Worm (Caenorhabditis elegans) whole organism, midembryonic: ENCODE measurements around the gene K05F6.14.

Experiments
- T22C8.4 ChIP-seq: fragments of 200-800 bp; sonication (Bioruptor generic); IDR thresholded peaks from 2 replicates; pipeline ENCODE4 v1.3.6; 2022; ENCODE audit warnings: missing genetic modification characterization, missing compliant biosample characterization
- cog-1 ChIP-seq: sonication (generic microtip); optimal IDR thresholded peaks from 2 replicates; lab custom pipeline; 2016; ENCODE audit warnings: missing genetic modification characterization, missing compliant biosample characterization
- flt-1 ChIP-seq: fragments of 200-800 bp; sonication (Bioruptor generic); IDR thresholded peaks from 2 replicates; pipeline ENCODE4 v1.3.6; 2022; ENCODE audit warnings: missing genetic modification characterization, missing compliant biosample characterization
- klf-2 ChIP-seq: fragments of 200-800 bp; sonication (Bioruptor generic); conservative IDR thresholded peaks from 2 replicates; pipeline ENCODE4 v1.3.6; 2022; ENCODE audit warnings: missing genetic modification reagents, missing genetic modification characterization, missing compliant biosample characterization
- med-1 ChIP-seq: sonication (generic microtip); optimal IDR thresholded peaks from 2 replicates; lab custom pipeline; 2017; ENCODE audit warnings: missing genetic modification characterization, mild to moderate bottlenecking, missing compliant biosample characterization, antibody characterized with exemption, missing genetic modification reagents; ENCODE audit not compliant: insufficient read depth
- ref-1 ChIP-seq: fragments of 200-800 bp; sonication (Bioruptor generic); conservative IDR thresholded peaks from 2 replicates; pipeline ENCODE4 v1.3.6; 2022; ENCODE audit warnings: missing genetic modification reagents, missing genetic modification characterization, missing compliant biosample characterization
- tab-1 ChIP-seq: fragments of 200-800 bp; sonication (Bioruptor generic); IDR thresholded peaks from 2 replicates; pipeline ENCODE4 v1.3.6; 2022; ENCODE audit warnings: missing genetic modification characterization, missing compliant biosample characterization
- ztf-23 ChIP-seq: fragments of 200-800 bp; sonication (Bioruptor generic); IDR thresholded peaks from 2 replicates; pipeline ENCODE4 v1.3.6; 2022; ENCODE audit warnings: missing genetic modification reagents, missing genetic modification characterization, missing compliant biosample characterization
- ztf-29 ChIP-seq: fragments of 200-800 bp; sonication (Bioruptor generic); IDR thresholded peaks from 2 replicates; pipeline ENCODE4 v1.3.6; 2022; ENCODE audit warnings: missing genetic modification reagents, missing genetic modification characterization, missing compliant biosample characterization

The K05F6.14 gene

DNA sequence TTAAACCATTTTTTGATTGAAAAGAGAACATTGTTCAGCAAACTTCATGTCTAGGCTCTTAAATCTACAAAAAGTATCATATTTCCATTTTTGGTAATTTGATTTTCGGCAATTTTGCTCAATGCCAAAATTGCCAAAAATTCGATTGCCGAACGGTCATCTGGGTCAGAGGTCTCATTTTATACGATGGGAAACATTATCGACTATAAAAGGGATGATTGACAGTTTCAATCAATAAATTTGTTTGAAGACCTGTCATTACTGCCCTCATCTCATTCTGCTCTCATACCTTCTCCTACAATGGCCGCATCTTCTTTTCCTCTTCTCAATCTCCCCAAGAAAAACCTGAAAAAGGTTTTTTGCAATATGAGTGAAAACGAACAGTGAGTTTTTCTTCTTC is at the start of gene K05F6.14:
Gene K05F6.14 (plus strand): TSS at position 301 of the 400 bp plus-strand sequence.
- no peak for TF ChIP-seq cog-1 (tag; lab: Kevin White, UChicago)
- no peak for TF ChIP-seq ztf-29 (GFP tag; lab: Robert Waterston, UW)
- no peak for TF ChIP-seq med-1 (GFP tag; lab: Kevin White, UChicago)
- no peak for TF ChIP-seq tab-1
- no peak for TF ChIP-seq ref-1 (GFP tag; lab: Robert Waterston, UW)
- no peak for TF ChIP-seq klf-2 (GFP tag; lab: Robert Waterston, UW)
- TF ChIP-seq flt-1 (GFP tag; lab: Robert Waterston, UW), result no peak
- no peak for TF ChIP-seq T22C8.4 (GFP tag; lab: Robert Waterston, UW)
- TF ChIP-seq ztf-23 (GFP tag; lab: Robert Waterston, UW), result no peak

DNA sequence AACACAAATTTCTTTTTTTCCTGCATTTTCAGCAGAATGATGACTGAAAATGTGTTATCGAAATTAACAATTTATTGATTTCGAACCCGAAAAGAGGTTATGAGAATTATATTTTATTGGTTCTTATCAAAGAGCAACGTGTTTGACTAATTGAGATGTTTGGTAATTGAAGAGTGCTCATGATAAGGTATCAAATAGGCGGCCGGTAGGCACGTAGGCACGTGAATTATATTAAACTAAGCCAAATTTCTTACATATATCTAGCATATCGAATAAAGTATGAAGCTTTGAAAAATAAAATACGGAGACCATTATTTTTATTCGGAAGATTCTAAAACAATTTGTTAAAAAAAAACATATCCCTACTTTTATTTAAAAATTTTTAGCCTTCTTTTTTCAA is 44.6 kb upstream of the K05F6.14 start, which contains the start of gene math-45:
Gene math-45 (minus strand): TSS at position 101 of the 400 bp plus-strand sequence.
- TF ChIP-seq ztf-23 (GFP tag; lab: Robert Waterston, UW) (no peak), flt-1 (GFP tag; lab: Robert Waterston, UW) (no peak), tab-1 (no peak), cog-1 (tag; lab: Kevin White, UChicago) (no peak), med-1 (GFP tag; lab: Kevin White, UChicago) (no peak)

ce11 chrII:1518914-1519313 is 43.0 kb upstream of the K05F6.14 start, which contains the start of gene Y51H7BR.8:
Gene Y51H7BR.8, plus strand, starts transcription at chrII:1519214.
- TF ChIP-seq cog-1 (tag; lab: Kevin White, UChicago), result no peak
- TF ChIP-seq ztf-29 (GFP tag; lab: Robert Waterston, UW), result no peak
- TF ChIP-seq ref-1 (GFP tag; lab: Robert Waterston, UW), result no peak
- TF ChIP-seq ztf-23 (GFP tag; lab: Robert Waterston, UW), result no peak
- TF ChIP-seq tab-1, result no peak
- no peak for TF ChIP-seq klf-2 (GFP tag; lab: Robert Waterston, UW)
- TF ChIP-seq T22C8.4 (GFP tag; lab: Robert Waterston, UW), result no peak
- TF ChIP-seq med-1 (GFP tag; lab: Kevin White, UChicago), result no peak
- TF ChIP-seq flt-1 (GFP tag; lab: Robert Waterston, UW), result no peak

DNA sequence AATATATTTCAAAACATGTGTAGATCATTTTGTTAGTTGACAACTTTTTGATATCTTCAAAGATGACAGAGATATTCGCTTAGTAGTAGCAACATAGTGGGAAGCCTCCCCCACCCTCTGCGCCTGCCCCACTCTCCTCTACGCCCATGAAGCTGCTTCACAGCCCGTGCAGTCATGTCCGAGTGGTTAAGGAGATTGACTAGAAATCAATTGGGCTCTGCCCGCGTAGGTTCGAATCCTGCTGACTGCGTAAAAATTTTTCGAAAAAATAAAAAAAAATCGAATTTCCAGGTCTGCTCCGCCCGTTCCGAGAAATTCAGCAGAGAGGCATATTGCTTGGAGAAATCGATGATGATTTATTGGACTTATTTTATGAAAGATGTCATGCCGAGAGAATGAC is 42.1 kb upstream of the K05F6.14 start:
- TF ChIP-seq klf-2 (GFP tag; lab: Robert Waterston, UW), result no peak
- TF ChIP-seq ztf-29 (GFP tag; lab: Robert Waterston, UW), result no peak
- peak; percentile 69; the same call in 1 of the 2 replicates for TF ChIP-seq tab-1
- TF ChIP-seq ztf-23 (GFP tag; lab: Robert Waterston, UW), result peak; percentile 12; the same call in 1 of the 2 replicates
- TF ChIP-seq flt-1 (GFP tag; lab: Robert Waterston, UW), result 0 out of 2 replicates have a peak, but pooled peaks have one; percentile 23

- no peak for TF ChIP-seq tab-1
- TF ChIP-seq ref-1 (GFP tag; lab: Robert Waterston, UW), result no peak
- no peak for TF ChIP-seq med-1 (GFP tag; lab: Kevin White, UChicago)
- TF ChIP-seq T22C8.4 (GFP tag; lab: Robert Waterston, UW), result no peak
- TF ChIP-seq ztf-29 (GFP tag; lab: Robert Waterston, UW), result no peak
- TF ChIP-seq flt-1 (GFP tag; lab: Robert Waterston, UW), result no peak
- no peak for TF ChIP-seq klf-2 (GFP tag; lab: Robert Waterston, UW)
- TF ChIP-seq cog-1 (tag; lab: Kevin White, UChicago), result no peak
- no peak for TF ChIP-seq ztf-23 (GFP tag; lab: Robert Waterston, UW)
Observed at ce11 chrII:1521956-1522355, 40.0 kb upstream of the K05F6.14 start.

- TF ChIP-seq ztf-29 (GFP tag; lab: Robert Waterston, UW) (no peak), med-1 (GFP tag; lab: Kevin White, UChicago) (no peak), T22C8.4 (GFP tag; lab: Robert Waterston, UW) (no peak), tab-1 (no peak), ref-1 (GFP tag; lab: Robert Waterston, UW) (no peak), flt-1 (GFP tag; lab: Robert Waterston, UW) (no peak), cog-1 (tag; lab: Kevin White, UChicago) (no peak), klf-2 (GFP tag; lab: Robert Waterston, UW) (no peak), ztf-23 (GFP tag; lab: Robert Waterston, UW) (no peak)
Observed at ce11 chrII:1525498-1525897, 36.5 kb upstream of the K05F6.14 start, which contains the start of gene Y51H7BR.7. Gene Y51H7BR.7, minus strand, starts transcription at chrII:1525598.

DNA sequence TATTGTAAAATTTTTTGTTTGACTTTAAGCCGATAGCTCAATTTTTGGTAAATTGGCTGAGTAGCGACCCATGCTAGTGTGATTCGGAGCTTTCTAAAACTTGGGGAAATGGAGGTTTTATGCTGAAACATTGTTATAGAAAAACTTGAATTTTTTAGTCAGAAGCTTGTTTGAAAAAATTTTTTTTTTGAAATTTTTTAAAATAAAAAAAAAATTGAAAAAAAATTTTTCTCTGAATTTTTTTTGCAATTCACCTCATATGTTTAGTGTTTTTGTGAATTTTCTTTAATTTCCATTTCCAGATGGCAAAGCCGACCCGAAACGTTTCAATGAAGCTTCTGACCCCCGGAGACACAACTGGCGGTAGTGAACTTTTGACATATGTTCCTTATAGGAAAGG is 32.9 kb upstream of the K05F6.14 start, which contains the start of gene Y51H7BR.4:
Gene Y51H7BR.4 (plus strand): TSS at position 301 of the 400 bp plus-strand sequence.
- TF ChIP-seq ref-1 (GFP tag; lab: Robert Waterston, UW) (no peak), ztf-29 (GFP tag; lab: Robert Waterston, UW) (no peak), med-1 (GFP tag; lab: Kevin White, UChicago) (no peak), ztf-23 (GFP tag; lab: Robert Waterston, UW) (no peak), T22C8.4 (GFP tag; lab: Robert Waterston, UW) (no peak), klf-2 (GFP tag; lab: Robert Waterston, UW) (no peak), tab-1 (no peak), flt-1 (GFP tag; lab: Robert Waterston, UW) (no peak), cog-1 (tag; lab: Kevin White, UChicago) (no peak)

DNA sequence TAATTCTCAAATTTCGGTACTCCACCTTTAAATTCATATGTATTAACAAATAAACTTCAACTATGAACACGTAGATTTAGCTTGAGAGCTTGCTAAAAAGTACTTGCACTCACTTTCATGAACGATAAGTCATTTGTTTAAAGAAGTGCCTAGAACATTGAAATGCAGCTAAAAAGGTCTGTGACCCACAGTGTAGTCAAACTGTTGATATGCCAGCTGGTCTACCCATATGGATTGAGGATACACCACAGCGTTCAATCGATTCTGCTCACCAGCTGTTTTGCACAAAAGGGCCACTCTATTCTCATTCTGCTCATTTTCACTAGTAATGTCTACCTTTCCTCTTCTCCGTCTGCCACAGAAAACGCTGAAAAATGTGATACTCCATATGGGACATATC is 26.0 kb upstream of the K05F6.14 start, which contains the start of gene fbxb-43:
Gene fbxb-43 (plus strand): TSS at position 301 of the 400 bp plus-strand sequence.
- TF ChIP-seq med-1 (GFP tag; lab: Kevin White, UChicago) (no peak), flt-1 (GFP tag; lab: Robert Waterston, UW) (no peak), tab-1 (no peak), klf-2 (GFP tag; lab: Robert Waterston, UW) (no peak)

DNA sequence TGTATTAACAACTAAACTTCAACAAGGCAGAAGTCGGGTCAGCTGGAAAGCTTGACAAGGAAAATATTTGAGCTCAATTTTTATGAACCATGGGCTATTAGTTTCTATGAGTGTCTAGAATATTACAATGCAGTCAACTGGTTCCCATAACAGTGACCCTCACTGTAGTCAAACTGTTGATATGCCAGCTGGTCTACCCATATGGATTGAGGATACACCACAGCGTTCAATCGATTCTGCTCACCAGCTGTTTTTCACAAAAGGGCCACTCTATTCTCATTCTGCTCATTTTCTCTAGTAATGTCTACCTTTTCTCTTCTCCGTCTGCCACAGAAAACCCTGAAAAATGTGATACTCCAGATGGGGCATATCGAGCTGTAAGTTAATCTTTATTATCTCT is 24.6 kb upstream of the K05F6.14 start, which contains the start of gene fbxb-42:
Gene fbxb-42 (plus strand): TSS at position 301 of the 400 bp plus-strand sequence.
- TF ChIP-seq cog-1 (tag; lab: Kevin White, UChicago) (no peak), flt-1 (GFP tag; lab: Robert Waterston, UW) (no peak), ztf-29 (GFP tag; lab: Robert Waterston, UW) (no peak), med-1 (GFP tag; lab: Kevin White, UChicago) (no peak), ref-1 (GFP tag; lab: Robert Waterston, UW) (no peak), ztf-23 (GFP tag; lab: Robert Waterston, UW) (no peak), klf-2 (GFP tag; lab: Robert Waterston, UW) (no peak), T22C8.4 (GFP tag; lab: Robert Waterston, UW) (no peak), tab-1 (no peak)
